Worm (Caenorhabditis elegans): ENCODE results near the gene M01H9.4.

M01H9.4 gene

ce11 chrIV:4445711-4446290 lies 36.9 kb downstream of the M01H9.4 start, which contains the start of the genes wapl-1 and htz-1 (continued):
- TF ChIP-seq unc-3 (GFP tag; conservative IDR thresholded peaks at IDR 0.05) (no peak), unc-3 (tag; optimal IDR thresholded peaks at IDR 0.05) (peak; percentile 53), ama-1 (optimal IDR thresholded peaks at IDR 0.05) (no peak), ceh-18 (tag; optimal IDR thresholded peaks at IDR 0.05) (peak; percentile 74), ets-4 (tag; optimal IDR thresholded peaks at IDR 0.05) (no peak), fkh-6 (tag; optimal IDR thresholded peaks at IDR 0.05) (no peak), npax-4 (tag; optimal IDR thresholded peaks at IDR 0.05) (no peak), dve-1 (tag; optimal IDR thresholded peaks at IDR 0.05) (peak; percentile 73), C08G9.2 (tag; optimal IDR thresholded peaks at IDR 0.05) (no peak), odd-2 (tag; optimal IDR thresholded peaks at IDR 0.05) (no peak), lin-11 (tag; optimal IDR thresholded peaks at IDR 0.05) (no peak), ceh-2 (tag; optimal IDR thresholded peaks at IDR 0.05) (no peak), Y22D7AL.16 (tag; optimal IDR thresholded peaks at IDR 0.05) (no peak), ref-2 (tag; optimal IDR thresholded peaks at IDR 0.05) (peak; percentile 69), elt-2 (tag; optimal IDR thresholded peaks at IDR 0.05) (peak; percentile 51), unc-42 (tag; optimal IDR thresholded peaks at IDR 0.05) (peak; percentile 64), hlh-13 (GFP tag; optimal IDR thresholded peaks at IDR 0.05) (no peak), sdc-2 (tag; optimal IDR thresholded peaks at IDR 0.05) (no peak), K09A11.1 (tag; optimal IDR thresholded peaks at IDR 0.05; ENCODE audit: insufficient read depth) (peak; percentile 11), madf-2 (tag; optimal IDR thresholded peaks at IDR 0.05) (peak; percentile 48), hlh-8 (tag; optimal IDR thresholded peaks at IDR 0.05) (peak; percentile 10), unc-86 (tag; optimal IDR thresholded peaks at IDR 0.05) (peak; percentile 9), fax-1 (tag; optimal IDR thresholded peaks at IDR 0.05) (peak; percentile 24), ttx-3 (tag; optimal IDR thresholded peaks at IDR 0.05) (no peak), pha-4 (tag; optimal IDR thresholded peaks at IDR 0.05) (no peak), pros-1 (tag; optimal IDR thresholded peaks at IDR 0.05) (no peak), hlh-15 (tag; optimal IDR thresholded peaks at IDR 0.05) (no peak), zip-5 (tag; optimal IDR thresholded peaks at IDR 0.05) (no peak), fkh-10 (GFP tag; optimal IDR thresholded peaks at IDR 0.05) (no peak), ztf-16 (tag; optimal IDR thresholded peaks at IDR 0.05) (peak; percentile 19), hlh-6 (tag; optimal IDR thresholded peaks at IDR 0.05) (no peak), C38D4.7 (GFP tag; optimal IDR thresholded peaks at IDR 0.05) (no peak), tbx-7 (tag; optimal IDR thresholded peaks at IDR 0.05) (no peak), ceh-6 (GFP tag; optimal IDR thresholded peaks at IDR 0.05) (no peak), rnt-1 (tag; optimal IDR thresholded peaks at IDR 0.05) (peak; percentile 69)

- TF ChIP-seq ceh-34 (tag; optimal IDR thresholded peaks at IDR 0.05): no peak
- TF ChIP-seq nfya-1 (tag; optimal IDR thresholded peaks at IDR 0.05): no peak
- TF ChIP-seq ceh-19 (GFP tag; optimal IDR thresholded peaks at IDR 0.05): no peak
- no peak for TF ChIP-seq ref-2 (tag; optimal IDR thresholded peaks at IDR 0.05)
- TF ChIP-seq dve-1 (tag; optimal IDR thresholded peaks at IDR 0.05): no peak
- no peak for TF ChIP-seq ceh-14 (tag; optimal IDR thresholded peaks at IDR 0.05)
- no peak for TF ChIP-seq ahr-1 (tag; optimal IDR thresholded peaks at IDR 0.05)
- TF ChIP-seq fax-1 (tag; optimal IDR thresholded peaks at IDR 0.05): no peak
- no peak for TF ChIP-seq syd-9 (tag; optimal IDR thresholded peaks at IDR 0.05)
- TF ChIP-seq Y22D7AL.16 (tag; optimal IDR thresholded peaks at IDR 0.05): no peak
- no peak for TF ChIP-seq pag-3 (tag; optimal IDR thresholded peaks at IDR 0.05; ENCODE audit: borderline replicate concordance)
Measured at ce11 chrIV:4441077-4441476, 41.6 kb downstream of the M01H9.4 start, which contains the start of gene fbxb-75. TSS of gene fbxb-75 (minus strand) at chrIV:4441177.

Measured in whole organism, late embryonic.